Fruit fly (Drosophila melanogaster) S2 (cell line): ENCODE results near the gene Sec61gamma.
A peak's percentile ranks its signal among the peaks of the same experiment; 100 is the strongest.

Source experiments
- CG8478 ChIP-seq: fragments of >200 bp; optimal IDR thresholded peaks from 2 replicates; lab custom pipeline; 2018
- CTCF ChIP-seq, 2 experiments: fragments of >200 bp; optimal IDR thresholded peaks; 2 replicates each; lab custom pipeline; 2018

The Sec61gamma gene

DNA sequence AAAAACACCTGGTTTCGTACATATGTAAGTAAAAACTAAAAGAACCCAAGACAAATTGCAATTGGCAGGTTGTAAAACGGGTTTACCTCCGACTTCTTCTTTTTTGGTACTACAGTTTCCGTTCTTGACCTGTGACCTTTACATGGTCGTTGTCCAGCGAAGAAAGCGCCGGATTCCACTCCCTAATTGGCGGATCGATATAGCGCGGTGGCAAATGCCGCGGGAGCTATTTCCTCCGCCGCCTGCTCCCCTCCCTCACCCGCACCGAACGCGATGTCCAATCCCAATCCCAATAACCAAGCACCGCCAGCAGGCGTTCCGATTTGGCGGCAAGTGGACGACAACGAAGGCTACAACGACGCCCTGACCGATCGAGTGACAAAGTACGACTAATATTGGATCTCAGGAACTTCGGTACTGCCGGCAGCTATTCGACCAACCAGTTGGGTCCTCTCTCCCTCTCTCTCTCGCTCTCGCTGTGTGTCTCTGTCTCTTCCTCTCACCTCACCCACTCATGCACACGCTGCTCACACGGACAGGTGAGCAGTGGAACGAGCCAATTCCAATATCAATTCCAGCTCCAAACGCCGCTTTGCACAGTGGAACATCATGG lies 19.6 kb downstream of the Sec61gamma start:
- no peak for TF ChIP-seq CTCF (optimal IDR thresholded peaks at IDR 0.05; lab: Kevin White, UChicago)
- TF ChIP-seq CG8478, result no peak

DNA sequence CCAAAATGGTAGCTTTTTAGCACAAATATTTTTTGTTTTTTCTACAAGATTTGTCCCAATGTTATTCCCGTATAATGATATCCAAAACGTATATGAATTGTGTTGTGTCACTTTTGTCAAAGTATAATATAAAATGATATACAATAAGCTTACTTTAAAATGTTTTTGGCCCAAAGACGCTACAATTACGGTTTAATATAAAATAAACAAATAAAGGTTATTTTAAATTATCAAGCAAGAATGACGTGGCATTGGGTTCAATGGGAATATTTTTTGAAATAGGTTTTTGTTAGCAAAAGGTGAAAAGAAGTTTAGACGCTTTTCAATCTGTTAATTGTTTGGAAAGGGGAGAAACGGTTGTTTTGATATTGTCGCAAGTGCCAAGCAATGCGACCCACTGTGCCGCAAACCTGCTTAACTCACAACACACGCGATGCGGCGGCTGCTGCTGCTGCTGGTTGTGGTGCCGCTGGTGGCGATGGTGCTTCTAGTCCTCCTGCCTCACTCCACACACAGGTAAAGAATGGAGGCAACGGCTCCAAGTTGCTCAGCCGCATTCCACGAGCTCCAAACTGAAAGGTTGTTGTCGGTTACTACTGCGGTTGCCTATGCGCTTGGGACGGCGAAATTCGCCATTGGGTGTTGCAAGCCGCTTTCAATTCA lies 20.2 kb downstream of the Sec61gamma start:
- TF ChIP-seq CG8478, result no peak
- TF ChIP-seq CTCF (optimal IDR thresholded peaks at IDR 0.05; lab: Kevin White, UChicago), result no peak

DNA sequence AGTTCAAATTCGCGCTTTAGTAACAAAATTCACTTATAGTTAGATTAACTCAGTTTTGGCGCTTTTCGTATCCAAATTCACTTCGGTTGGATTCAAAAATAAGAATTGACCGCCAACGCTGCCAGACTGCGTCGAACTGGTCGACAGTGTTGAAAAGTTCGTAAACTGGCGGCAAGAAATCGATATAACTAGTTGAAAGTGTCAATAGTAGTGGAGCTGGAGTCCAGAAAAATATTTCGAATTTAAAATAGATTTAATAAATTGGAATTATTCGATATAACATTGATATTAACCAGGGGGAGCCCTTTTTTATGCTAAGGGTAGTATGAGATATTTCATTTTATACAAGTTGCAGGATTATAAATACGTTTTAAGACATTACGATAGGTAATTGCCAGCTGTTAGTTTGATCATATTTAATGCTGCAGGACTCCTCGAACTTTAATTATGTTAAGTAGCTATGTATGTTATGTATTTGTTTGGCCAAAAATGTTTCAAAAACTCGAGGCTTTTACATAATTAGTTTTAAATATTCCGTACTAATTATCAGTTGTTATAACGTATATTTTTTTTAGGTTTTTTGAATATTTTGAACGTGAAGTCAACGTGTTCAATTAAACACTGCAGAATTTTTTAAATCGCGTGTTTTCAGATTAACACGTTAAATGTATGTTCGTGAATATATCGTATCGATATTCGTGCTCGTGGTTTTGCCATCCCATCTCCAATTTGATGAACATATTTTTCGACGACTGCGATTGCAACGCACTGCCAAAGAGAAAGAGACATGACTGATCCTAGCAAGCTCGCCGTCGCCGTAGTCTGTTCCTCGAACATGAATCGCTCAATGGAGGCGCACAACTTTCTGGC lies 21.0 kb downstream of the Sec61gamma start, which contains the start of the genes CG14223 and Ssu72:
TSS of gene CG14223 (minus strand) at position 113 of the 870 bp plus-strand sequence.
TSS of gene Ssu72 (plus strand) at position 703 of the 870 bp plus-strand sequence.
- TF ChIP-seq CTCF (optimal IDR thresholded peaks at IDR 0.05; lab: Kevin White, UChicago) (no peak), CG8478 (no peak)

DNA sequence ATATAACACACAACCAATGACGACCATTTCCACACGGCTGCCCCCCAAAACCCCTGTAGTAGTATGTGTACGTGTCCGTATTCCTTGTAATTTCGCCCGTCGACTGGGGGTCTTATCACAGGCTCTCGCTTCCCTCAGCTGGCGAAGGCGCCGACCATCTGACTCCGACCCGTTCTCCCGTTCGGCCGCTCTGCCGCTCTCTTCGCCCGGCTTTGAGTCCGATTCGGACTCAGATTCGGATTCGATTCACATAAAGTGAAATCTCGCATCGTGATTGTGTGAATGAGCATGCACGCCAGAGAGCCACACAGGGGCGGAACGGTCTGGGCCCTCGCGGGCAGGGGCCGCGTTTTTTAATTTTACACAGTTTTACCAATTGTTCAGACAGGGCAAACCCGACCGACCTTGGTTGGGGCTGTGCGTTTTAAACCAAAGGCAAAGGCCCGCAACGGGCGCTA lies 22.6 kb downstream of the Sec61gamma start:
- TF ChIP-seq CTCF (optimal IDR thresholded peaks at IDR 0.05; lab: Kevin White, UChicago), result no peak
- no peak for TF ChIP-seq CG8478

DNA sequence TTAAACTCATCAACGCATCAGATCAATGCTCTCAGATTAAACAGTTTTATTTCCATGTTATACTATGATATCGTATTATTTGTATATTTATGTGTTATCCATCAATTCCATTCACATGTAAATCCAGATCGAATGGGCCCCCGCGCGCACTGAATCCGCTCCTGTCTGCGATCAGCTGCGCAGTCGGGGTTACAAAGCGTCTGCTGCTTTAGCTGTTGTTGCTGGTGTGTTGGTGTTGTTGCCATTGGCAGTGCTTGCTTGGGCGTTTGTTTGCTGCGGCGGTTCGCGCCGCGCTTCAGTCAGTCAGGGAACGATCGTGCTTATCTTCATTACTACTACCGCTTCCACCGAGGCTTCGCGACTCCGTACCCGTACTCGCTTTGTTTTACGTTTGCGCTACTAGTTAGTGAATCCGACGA lies 23.9 kb downstream of the Sec61gamma start, which contains the start of gene Zw:
TSS of gene Zw (plus strand) at position 262 of the 419 bp plus-strand sequence.
- TF ChIP-seq CG8478 (no peak), CTCF (optimal IDR thresholded peaks at IDR 0.05; lab: Kevin White, UChicago) (no peak)

DNA sequence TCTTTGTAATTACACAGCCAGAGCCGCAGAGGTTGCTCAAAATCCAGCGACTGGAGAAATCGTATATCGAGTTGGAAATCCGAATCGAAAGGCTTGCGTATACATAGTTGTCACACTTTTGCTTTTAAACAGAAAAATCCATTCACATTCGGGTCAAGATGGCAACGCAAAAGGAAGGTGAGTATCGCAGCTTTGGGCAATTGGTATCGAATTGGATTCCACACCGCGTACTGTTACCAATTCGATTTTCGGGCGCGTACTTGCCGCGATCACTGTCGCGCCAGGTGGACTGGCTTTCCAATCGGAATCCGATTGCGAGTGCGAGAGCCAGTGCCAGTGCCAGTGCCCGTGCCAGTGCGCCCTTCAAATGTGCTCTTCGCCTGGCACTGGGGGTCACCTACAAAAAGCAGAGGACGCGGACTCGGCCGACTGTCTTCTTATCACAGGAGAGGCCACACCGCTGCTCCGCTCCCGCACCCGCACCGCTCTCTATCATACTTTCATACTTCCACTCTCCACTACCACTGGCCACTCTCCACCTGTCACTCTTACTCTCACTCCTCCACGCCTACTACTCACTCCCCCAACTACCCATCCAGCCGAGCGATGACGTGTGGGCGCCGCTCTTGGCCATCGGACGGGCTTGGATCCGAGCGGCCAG lies 24.4 kb downstream of the Sec61gamma start:
- no peak for TF ChIP-seq CG8478
- TF ChIP-seq CTCF (optimal IDR thresholded peaks at IDR 0.05; lab: Kevin White, UChicago), result no peak

DNA sequence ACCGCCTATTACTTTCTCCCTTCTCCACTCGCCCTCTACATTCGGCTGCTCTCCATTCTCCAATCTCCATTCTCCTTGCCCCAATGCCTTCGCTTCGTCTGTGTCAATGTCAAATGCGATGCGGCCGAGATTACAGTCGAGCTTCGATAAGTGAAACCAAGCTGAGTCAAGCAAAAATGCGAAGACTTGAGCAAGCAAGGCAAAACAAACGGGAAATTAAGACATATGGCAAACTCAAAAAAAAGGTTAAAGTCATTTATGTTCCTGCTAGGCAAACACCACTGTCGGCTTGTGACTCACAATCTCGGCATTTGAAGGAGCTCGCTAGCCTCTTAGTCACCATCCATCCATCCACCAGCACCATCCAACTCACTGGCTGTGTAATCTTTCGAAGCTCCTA lies 25.3 kb downstream of the Sec61gamma start:
- TF ChIP-seq CG8478 (no peak), CTCF (optimal IDR thresholded peaks at IDR 0.05; lab: Kevin White, UChicago) (peak in 1 of 2 experiments; percentile 29)

DNA sequence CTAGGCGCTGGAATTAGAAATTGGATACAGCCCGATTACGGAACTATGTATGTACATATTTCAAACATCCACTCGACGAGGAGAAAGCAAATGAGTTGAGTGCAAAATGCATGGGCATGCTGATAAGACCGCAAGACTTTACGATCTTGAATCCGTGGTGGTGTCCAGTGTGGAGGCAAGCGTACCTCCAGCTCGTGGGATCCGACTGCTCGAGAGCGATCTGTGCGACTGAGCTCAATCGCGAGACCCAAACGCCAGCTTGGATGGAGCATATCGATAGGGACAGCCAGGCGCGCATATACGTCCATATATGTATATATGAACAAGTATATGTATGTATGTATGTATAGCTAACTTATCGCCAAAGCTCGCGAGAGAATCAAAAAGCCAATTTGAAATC lies 32.5 kb downstream of the Sec61gamma start, which contains the start of gene et:
TSS of gene et (minus strand) at position 230 of the 400 bp plus-strand sequence.
- TF ChIP-seq CTCF (optimal IDR thresholded peaks at IDR 0.05; lab: Kevin White, UChicago), result no peak

DNA sequence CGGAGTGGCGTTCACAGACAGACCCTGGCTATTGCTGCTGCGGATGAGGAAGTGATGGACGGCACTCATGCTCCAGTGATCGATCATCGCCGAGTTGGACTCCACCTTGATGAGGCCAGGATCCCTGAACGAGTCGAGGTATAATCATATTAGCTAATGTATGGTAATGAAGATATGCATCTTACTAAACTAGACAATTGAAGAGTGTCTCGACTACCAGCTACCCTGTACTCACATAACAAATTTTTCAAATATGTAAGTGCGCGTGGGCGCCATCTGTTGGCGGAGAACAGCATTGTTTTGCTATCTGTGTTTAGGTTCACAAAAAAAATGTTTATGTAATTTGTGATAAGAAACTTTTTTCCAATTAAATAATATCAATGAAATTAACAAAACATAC lies 36.1 kb downstream of the Sec61gamma start:
- TF ChIP-seq CTCF (optimal IDR thresholded peaks at IDR 0.05; lab: Kevin White, UChicago) (peak; percentile 48 to 65), CG8478 (no peak)

DNA sequence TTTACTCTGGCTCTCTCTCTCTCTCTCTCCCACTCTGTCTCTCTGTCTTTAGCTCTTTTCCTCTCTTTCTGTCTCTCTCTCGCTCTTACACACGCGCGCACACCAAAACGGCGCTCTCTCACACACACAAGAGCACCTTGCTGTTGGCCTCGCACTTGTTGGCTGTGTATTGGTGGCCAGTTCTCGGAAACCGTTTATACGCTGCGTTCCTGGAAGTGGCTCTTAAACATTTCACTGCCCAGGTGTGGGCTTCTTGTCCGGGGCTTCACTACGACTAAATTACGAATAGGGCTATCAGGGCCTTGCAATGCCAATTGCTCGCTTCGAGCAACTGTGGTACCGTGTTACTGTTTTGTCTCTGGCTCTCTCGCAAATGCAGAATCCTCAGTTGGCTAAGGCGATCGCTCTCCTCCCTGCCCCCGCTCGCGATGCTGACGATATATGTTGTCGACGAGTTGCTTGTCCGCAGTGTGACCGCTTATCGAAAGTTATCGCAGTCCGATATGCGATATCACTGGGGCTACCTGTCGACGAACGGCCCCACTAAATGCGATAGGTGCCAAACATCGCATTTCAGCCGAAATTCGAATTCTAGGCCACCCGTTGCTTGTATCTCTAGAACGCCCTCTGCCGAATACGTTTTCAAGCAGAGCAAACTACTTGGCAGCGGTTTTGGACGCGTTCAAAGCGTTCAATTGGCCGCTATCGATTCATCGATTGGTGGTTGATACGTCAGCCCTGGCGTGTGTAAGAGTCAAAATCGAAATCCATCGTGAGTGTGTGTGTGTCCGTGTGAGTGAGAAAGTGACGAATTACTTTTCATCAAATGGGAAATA lies 40.1 kb downstream of the Sec61gamma start, which contains the start of the genes dome and Ubqn:
TSS of gene dome (minus strand) at position 479 of the 836 bp plus-strand sequence.
TSS of gene Ubqn (plus strand) at position 769 of the 836 bp plus-strand sequence.
- no peak for TF ChIP-seq CG8478
- peak; percentile 64 to 83 for TF ChIP-seq CTCF (optimal IDR thresholded peaks at IDR 0.05; lab: Kevin White, UChicago)

DNA sequence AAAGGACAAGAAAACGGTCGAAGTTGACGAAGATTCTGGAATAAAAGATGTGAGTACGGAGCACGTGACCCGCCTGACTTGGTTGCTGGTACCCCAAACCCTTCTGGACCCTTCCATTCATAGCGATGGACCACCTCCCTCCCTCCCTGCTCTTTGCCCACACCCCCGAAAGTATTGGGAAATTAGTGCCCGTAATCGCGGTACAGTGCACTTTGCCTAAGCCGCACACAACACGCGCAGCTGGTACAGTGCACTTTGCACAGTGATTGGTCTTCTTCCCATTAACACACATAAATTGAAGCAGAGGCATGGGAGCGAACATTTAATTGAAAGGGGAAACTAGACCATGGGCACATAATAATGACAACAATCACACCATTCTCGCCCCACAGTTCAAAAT lies 40.9 kb downstream of the Sec61gamma start:
- TF ChIP-seq CG8478, result no peak
- no peak for TF ChIP-seq CTCF (optimal IDR thresholded peaks at IDR 0.05; lab: Kevin White, UChicago)

DNA sequence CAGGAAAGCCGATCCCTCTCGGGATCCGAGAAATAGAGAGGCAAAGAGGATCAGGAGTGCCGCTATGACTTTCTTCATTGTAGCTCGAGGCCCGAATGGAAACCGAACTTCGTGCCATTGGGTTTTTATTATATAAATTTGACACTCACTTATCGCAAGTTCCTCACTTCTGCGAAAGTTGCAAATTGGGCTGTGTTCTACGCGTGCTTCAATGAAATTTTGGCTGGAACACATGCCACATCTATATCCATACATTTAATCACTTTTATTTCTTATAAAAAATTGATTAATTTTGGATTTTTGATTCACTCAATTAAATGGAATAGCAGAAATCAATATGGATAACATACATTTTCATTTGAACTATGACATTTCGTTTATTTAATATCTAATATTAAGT lies 45.7 kb downstream of the Sec61gamma start, which contains the start of gene CG14227:
TSS of gene CG14227 (minus strand) at position 101 of the 400 bp plus-strand sequence.
- TF ChIP-seq CTCF (optimal IDR thresholded peaks at IDR 0.05; lab: Kevin White, UChicago), result no peak

DNA sequence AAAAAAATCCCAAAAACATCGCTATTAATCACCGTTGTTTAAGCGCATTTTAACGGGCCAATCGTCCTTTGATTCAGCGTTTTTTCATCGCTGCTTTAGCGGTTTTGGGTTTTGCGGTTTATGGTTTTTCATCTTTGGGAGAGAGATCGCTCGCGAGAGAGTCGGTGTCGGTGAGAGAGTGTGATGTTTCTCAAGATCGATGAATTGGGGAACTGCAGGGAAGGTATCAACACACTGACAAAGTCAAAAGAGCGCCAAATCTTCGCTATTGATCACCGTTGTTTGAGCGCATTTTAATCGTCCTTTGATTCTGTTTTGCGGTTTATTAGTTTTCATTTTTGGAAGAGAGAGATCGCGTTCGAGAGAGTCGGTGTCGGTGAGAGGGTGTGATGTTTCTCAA lies 46.9 kb downstream of the Sec61gamma start:
- no peak for TF ChIP-seq CTCF (optimal IDR thresholded peaks at IDR 0.05; lab: Kevin White, UChicago)
- no peak for TF ChIP-seq CG8478
